Worm (Caenorhabditis elegans): ENCODE data around the gene F56H11.2.

DNA sequence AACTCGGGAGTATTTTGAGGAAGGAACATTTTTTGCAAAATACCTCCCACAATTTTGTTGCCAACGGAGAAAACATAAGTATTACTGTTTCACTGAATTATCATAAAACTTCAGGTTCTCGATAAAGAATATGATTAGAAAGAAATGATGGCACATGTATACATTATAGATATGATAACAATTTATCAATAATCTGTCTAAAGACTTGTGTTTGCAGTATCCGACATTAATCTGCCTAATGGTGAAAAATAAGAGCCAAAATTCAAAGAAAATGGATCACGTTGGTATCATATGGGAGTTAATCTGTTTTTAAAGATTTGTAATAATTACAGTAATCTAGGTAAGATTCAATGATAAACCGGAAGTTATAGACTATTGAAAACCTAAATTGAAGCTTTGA, 12.3 kb downstream of the F56H11.2 start:
- TF ChIP-seq nhr-77 (tag; optimal IDR thresholded peaks at IDR 0.05) = no peak
- TF ChIP-seq egl-27 (tag; optimal IDR thresholded peaks at IDR 0.05) = no peak
- no peak for TF ChIP-seq nhr-11 (tag; optimal IDR thresholded peaks at IDR 0.05)
- TF ChIP-seq ceh-88 (GFP tag; IDR thresholded peaks at IDR 0.05) = no peak
- no peak for TF ChIP-seq sox-4 (tag; optimal IDR thresholded peaks at IDR 0.05)
- TF ChIP-seq unc-62 (GFP tag; optimal IDR thresholded peaks at IDR 0.05) = no peak
- TF ChIP-seq pqm-1 (tag; optimal IDR thresholded peaks at IDR 0.05) = no peak
- TF ChIP-seq nhr-28 (tag; optimal IDR thresholded peaks at IDR 0.05) = no peak
- no peak for TF ChIP-seq elt-3 (tag; optimal IDR thresholded peaks at IDR 0.05)

All from whole organism, L1 larva.